Fruit fly (Drosophila melanogaster): Measurements from ENCODE around the gene OdsH.
A peak's percentile ranks its signal among the peaks of the same experiment; 100 is the strongest.

Gene OdsH

DNA sequence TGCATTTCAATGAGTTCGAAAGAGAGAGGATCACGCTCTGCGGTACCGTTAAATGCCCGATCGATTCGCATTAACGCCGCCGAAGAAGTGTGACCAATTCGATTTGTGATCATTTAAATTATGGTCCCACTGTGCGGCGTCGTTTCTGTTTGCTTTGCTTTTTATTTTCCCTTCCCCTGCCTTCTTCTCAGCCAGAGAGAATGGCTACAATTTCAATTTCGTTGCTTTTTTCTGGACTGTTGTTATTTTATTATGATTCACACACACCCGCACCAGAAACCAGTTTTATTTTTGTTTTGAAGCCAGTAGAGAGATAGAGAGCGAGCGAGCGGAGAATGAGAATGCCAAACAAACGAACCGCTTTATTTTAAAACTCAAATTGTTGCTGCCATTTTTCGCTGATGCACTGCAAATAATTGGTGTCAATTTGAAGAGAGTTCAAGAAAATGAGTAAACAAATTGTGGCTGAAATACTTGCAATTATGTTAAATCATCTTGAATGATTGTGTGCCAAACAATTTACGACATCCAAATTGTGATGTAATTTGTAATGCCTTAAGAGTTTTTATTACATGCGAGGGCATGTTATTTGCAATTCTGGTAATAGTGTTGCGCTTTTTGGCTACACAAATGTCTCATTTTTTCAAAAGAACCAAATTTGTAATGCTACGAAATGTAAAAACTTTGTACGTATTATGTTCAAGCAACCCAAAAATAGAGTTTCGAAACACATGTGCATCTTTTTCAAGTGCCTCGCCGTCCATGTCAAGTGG is 48.0 kb upstream of the OdsH start (continued):
- TF ChIP-seq CG9932 (GFP tag; IDR thresholded peaks at IDR 0.05): peak; percentile 38; the same call in 1 of the 2 replicates
- peak; percentile 19 for TF ChIP-seq HHEX (GFP tag; optimal IDR thresholded peaks at IDR 0.05)
- no peak for TF ChIP-seq abd-A (tag; optimal IDR thresholded peaks at IDR 0.05)
- no peak for TF ChIP-seq CG17328 (GFP tag; IDR thresholded peaks at IDR 0.05)
- TF ChIP-seq nau (GFP tag; optimal IDR thresholded peaks at IDR 0.05): peak; percentile 2
- 0 out of 2 replicates have a peak, but pooled peaks have one; percentile 5 for TF ChIP-seq vvl (GFP tag; IDR thresholded peaks at IDR 0.05)
- TF ChIP-seq CG12155 (GFP tag; optimal IDR thresholded peaks at IDR 0.05): no peak
- TF ChIP-seq CG10431 (GFP tag; optimal IDR thresholded peaks at IDR 0.05): no peak
- TF ChIP-seq CG9727 (GFP tag; optimal IDR thresholded peaks at IDR 0.05): peak; percentile 15
- TF ChIP-seq Myb (GFP tag; optimal IDR thresholded peaks at IDR 0.05): no peak
- no peak for TF ChIP-seq Dref (GFP tag; IDR thresholded peaks at IDR 0.05)
- no peak for TF ChIP-seq NK7.1 (GFP tag; optimal IDR thresholded peaks at IDR 0.05)
- no peak for TF ChIP-seq dati (GFP tag; IDR thresholded peaks at IDR 0.05)
- TF ChIP-seq lilli (GFP tag; optimal IDR thresholded peaks at IDR 0.05): peak; percentile 19
- no peak for TF ChIP-seq Aef1 (GFP tag; IDR thresholded peaks at IDR 0.05)
- TF ChIP-seq CG1233 (GFP tag; optimal IDR thresholded peaks at IDR 0.05): peak; percentile 31
- no peak for TF ChIP-seq Dip3 (GFP tag; optimal IDR thresholded peaks at IDR 0.05)
- TF ChIP-seq CG3281 (GFP tag; optimal IDR thresholded peaks at IDR 0.05): peak; percentile 63
- peak; percentile 38 for TF ChIP-seq CG9437 (GFP tag; optimal IDR thresholded peaks at IDR 0.05)
- no peak for TF ChIP-seq CG7271 (tag; optimal IDR thresholded peaks at IDR 0.05)
- TF ChIP-seq slou (GFP tag; optimal IDR thresholded peaks at IDR 0.05): no peak
- no peak for TF ChIP-seq CG1832 (GFP tag; optimal IDR thresholded peaks at IDR 0.05)
- no peak for TF ChIP-seq Doc2 (GFP tag; IDR thresholded peaks at IDR 0.05)
- TF ChIP-seq stc (GFP tag; IDR thresholded peaks at IDR 0.05): no peak
- peak; percentile 45 for TF ChIP-seq CG8924 (tag; optimal IDR thresholded peaks at IDR 0.05)
- no peak for TF ChIP-seq sr (GFP tag; IDR thresholded peaks at IDR 0.05)
- TF ChIP-seq wek (GFP tag; optimal IDR thresholded peaks at IDR 0.05): no peak
- TF ChIP-seq HmgD (GFP tag; optimal IDR thresholded peaks at IDR 0.05): no peak
- TF ChIP-seq ssp (GFP tag; IDR thresholded peaks at IDR 0.05): no peak
- TF ChIP-seq H2.0 (GFP tag; IDR thresholded peaks at IDR 0.05): no peak
- TF ChIP-seq al (GFP tag; IDR thresholded peaks at IDR 0.05): no peak
- TF ChIP-seq CG18262 (tag; optimal IDR thresholded peaks at IDR 0.05): peak; percentile 65
- TF ChIP-seq CrebB (tag; optimal IDR thresholded peaks at IDR 0.05): no peak
- peak in 1 of 2 experiments; percentile 61 for TF ChIP-seq Hr51 (GFP tag; optimal IDR thresholded peaks at IDR 0.05)
- TF ChIP-seq CkIIα-i1 (GFP tag; IDR thresholded peaks at IDR 0.05): no peak
- peak; percentile 29; the same call in 1 of the 2 replicates for TF ChIP-seq slbo (GFP tag; IDR thresholded peaks at IDR 0.05)
- TF ChIP-seq fd64A (GFP tag; optimal IDR thresholded peaks at IDR 0.05): no peak
- peak; percentile 54 for TF ChIP-seq Ets65A (GFP tag)
- TF ChIP-seq Vsx1 (GFP tag; optimal IDR thresholded peaks at IDR 0.05): no peak
- peak in 1 of 3 experiments; percentile 43 for TF ChIP-seq lola (GFP tag; optimal IDR thresholded peaks at IDR 0.05)
- peak; percentile 21; the same call in 1 of the 2 replicates for TF ChIP-seq Atf6 (GFP tag; IDR thresholded peaks at IDR 0.05)
- no peak for TF ChIP-seq CG11093 (GFP tag; IDR thresholded peaks at IDR 0.05)
- peak; percentile 61 for TF ChIP-seq lmd (GFP tag; IDR thresholded peaks at IDR 0.05)
- TF ChIP-seq HLHmδ (GFP tag; optimal IDR thresholded peaks at IDR 0.05): no peak
- TF ChIP-seq pros (GFP tag; optimal IDR thresholded peaks at IDR 0.05): no peak
- no peak for TF ChIP-seq CG4360 (GFP tag; IDR thresholded peaks at IDR 0.05)
- no peak for TF ChIP-seq CG14667 (GFP tag; IDR thresholded peaks at IDR 0.05)
- TF ChIP-seq CG6654 (GFP tag; optimal IDR thresholded peaks at IDR 0.05): peak; percentile 5
- TF ChIP-seq CG11695 (GFP tag; IDR thresholded peaks at IDR 0.05): peak; percentile 39; the same call in 1 of the 3 replicates
- TF ChIP-seq zf30C (GFP tag; optimal IDR thresholded peaks at IDR 0.05): peak; percentile 62
